Fruit fly (Drosophila melanogaster): ENCODE data around the gene Ptpmeg2.

Ptpmeg2 gene

DNA sequence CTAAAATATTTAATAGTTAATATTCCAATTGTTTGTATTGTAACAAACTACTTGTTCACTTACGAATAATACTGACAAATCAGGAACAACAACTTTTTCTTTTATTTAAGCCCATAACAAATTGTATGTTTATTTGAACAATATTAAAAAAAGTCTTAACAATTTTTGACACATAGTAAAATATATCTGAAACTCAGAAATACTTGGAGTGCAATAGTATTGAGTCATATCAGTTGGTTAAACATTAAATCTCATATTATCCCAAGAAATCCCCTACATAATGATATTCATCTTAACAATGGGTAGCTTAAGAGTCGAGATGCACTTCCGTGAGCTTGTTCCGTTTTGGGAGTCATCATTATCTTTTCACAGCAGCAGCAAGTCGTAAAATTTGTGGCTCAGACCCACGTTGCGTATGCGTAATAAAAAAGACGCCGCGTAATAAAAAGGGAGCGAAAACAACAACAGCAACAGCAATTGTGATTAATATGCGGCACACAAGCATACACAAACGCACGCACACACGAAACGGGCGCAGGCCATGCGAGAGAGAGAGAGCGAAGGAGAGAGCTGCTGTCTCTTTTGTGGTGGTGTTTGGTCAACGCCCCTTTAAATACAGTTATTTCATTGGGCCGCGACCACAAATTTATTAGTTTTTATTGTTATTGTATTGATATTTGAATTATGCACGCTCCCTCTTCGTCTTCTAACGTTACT lies 33.5 kb upstream of the Ptpmeg2 start:
- TF ChIP-seq rn (GFP tag; IDR thresholded peaks at IDR 0.05) (no peak), CG8159 (tag; optimal IDR thresholded peaks at IDR 0.05) (peak; percentile 34), CG9948 (tag; optimal IDR thresholded peaks at IDR 0.05) (peak; percentile 11), Pif1A (GFP tag; optimal IDR thresholded peaks at IDR 0.05) (no peak), CG4496 (GFP tag; IDR thresholded peaks at IDR 0.05) (no peak), CG12605 (GFP tag; IDR thresholded peaks at IDR 0.05) (no peak), CG34367 (tag; optimal IDR thresholded peaks at IDR 0.05) (no peak), CG8301 (tag; optimal IDR thresholded peaks at IDR 0.05) (no peak), Ets98B (GFP tag; IDR thresholded peaks at IDR 0.05) (no peak), CG13204 (GFP tag; optimal IDR thresholded peaks at IDR 0.05) (no peak)

DNA sequence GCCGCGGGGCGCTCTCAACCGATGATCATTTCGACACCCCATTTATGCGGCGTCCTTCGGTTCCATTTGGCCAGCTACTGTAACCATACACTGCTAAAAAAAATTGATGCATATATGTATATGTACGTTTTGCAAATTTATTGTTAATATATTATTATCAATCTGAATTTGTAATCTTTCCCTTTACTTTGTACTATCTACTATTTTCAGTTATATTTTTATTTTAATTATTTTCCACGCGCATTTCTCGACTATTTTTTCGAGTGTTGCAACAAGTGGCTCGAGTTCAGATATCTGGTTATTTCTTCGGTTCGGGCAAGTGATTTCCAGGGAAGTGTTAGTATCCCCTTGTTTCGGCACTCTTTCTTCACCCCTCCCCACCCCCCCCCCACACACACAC lies 30.2 kb upstream of the Ptpmeg2 start:
- no peak for TF ChIP-seq CG10348 (GFP tag; IDR thresholded peaks at IDR 0.05)
- TF ChIP-seq CG8159 (tag; optimal IDR thresholded peaks at IDR 0.05), result no peak
- TF ChIP-seq Pif1B (GFP tag; optimal IDR thresholded peaks at IDR 0.05), result no peak
- no peak for TF ChIP-seq Snoo (tag; optimal IDR thresholded peaks at IDR 0.05)
- TF ChIP-seq CG15710 (tag; optimal IDR thresholded peaks at IDR 0.05), result no peak
- TF ChIP-seq CG34367 (tag; optimal IDR thresholded peaks at IDR 0.05), result no peak
- no peak for TF ChIP-seq CG13204 (GFP tag; optimal IDR thresholded peaks at IDR 0.05)
- no peak for TF ChIP-seq D1 (tag; optimal IDR thresholded peaks at IDR 0.05)
- no peak for TF ChIP-seq gl (tag; optimal IDR thresholded peaks at IDR 0.05)
- TF ChIP-seq fd96Ca (GFP tag; IDR thresholded peaks at IDR 0.05), result no peak
- TF ChIP-seq CG17806 (tag; optimal IDR thresholded peaks at IDR 0.05), result no peak
- no peak for TF ChIP-seq CG14655 (GFP tag; optimal IDR thresholded peaks at IDR 0.05)
- TF ChIP-seq rn (GFP tag; IDR thresholded peaks at IDR 0.05), result no peak
- TF ChIP-seq EcR (GFP tag; optimal IDR thresholded peaks at IDR 0.05), result no peak
- TF ChIP-seq CG4496 (GFP tag; IDR thresholded peaks at IDR 0.05), result no peak
- TF ChIP-seq Ets98B (GFP tag; IDR thresholded peaks at IDR 0.05), result no peak
- no peak for TF ChIP-seq CG9948 (tag; optimal IDR thresholded peaks at IDR 0.05)
- no peak for TF ChIP-seq CG12605 (GFP tag; IDR thresholded peaks at IDR 0.05)
- no peak for TF ChIP-seq Pif1A (GFP tag; optimal IDR thresholded peaks at IDR 0.05)

DNA sequence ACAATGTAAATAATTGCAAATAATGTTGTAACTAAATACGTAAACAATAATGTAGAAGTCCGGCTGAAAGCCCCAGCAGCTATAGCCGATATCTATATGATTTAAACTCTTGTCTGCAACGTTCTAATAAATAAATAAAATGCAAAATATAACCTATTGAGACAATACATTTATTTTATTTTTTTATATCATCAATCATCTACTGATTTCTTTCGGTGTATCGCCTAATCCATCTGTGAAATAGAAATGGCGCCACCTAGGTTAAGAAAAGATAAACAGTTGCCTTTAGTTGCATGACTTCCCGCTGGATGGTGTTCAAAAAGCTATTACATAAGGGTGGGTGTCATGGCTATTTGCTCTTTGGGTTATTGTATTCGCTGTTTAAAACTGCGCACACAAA lies 28.7 kb upstream of the Ptpmeg2 start:
- TF ChIP-seq CG13204 (GFP tag; optimal IDR thresholded peaks at IDR 0.05) (peak; percentile 87), Ets98B (GFP tag; IDR thresholded peaks at IDR 0.05) (peak; percentile 95), EcR (GFP tag; optimal IDR thresholded peaks at IDR 0.05) (no peak), rn (GFP tag; IDR thresholded peaks at IDR 0.05) (peak; percentile 80), Pif1B (GFP tag; optimal IDR thresholded peaks at IDR 0.05) (peak; percentile 91), CG14655 (GFP tag; optimal IDR thresholded peaks at IDR 0.05) (peak; percentile 96), gl (tag; optimal IDR thresholded peaks at IDR 0.05) (peak; percentile 87), fd96Ca (GFP tag; IDR thresholded peaks at IDR 0.05) (peak; percentile 78), CG12605 (GFP tag; IDR thresholded peaks at IDR 0.05) (peak; percentile 98), CG17806 (tag; optimal IDR thresholded peaks at IDR 0.05) (peak; percentile 93), Snoo (tag; optimal IDR thresholded peaks at IDR 0.05) (peak; percentile 92), CG9948 (tag; optimal IDR thresholded peaks at IDR 0.05) (peak; percentile 89), D1 (tag; optimal IDR thresholded peaks at IDR 0.05) (peak; percentile 65), CG8159 (tag; optimal IDR thresholded peaks at IDR 0.05) (peak; percentile 93), CG15710 (tag; optimal IDR thresholded peaks at IDR 0.05) (peak; percentile 91), Pif1A (GFP tag; optimal IDR thresholded peaks at IDR 0.05) (peak; percentile 94), CG32121 (GFP tag; IDR thresholded peaks at IDR 0.05) (peak; percentile 96), CG34367 (tag; optimal IDR thresholded peaks at IDR 0.05) (peak; percentile 93), CG10348 (GFP tag; IDR thresholded peaks at IDR 0.05) (no peak; the same call in 1 of the 2 replicates), CG8301 (tag; optimal IDR thresholded peaks at IDR 0.05) (peak; percentile 94), CG4496 (GFP tag; IDR thresholded peaks at IDR 0.05) (peak; percentile 98)

DNA sequence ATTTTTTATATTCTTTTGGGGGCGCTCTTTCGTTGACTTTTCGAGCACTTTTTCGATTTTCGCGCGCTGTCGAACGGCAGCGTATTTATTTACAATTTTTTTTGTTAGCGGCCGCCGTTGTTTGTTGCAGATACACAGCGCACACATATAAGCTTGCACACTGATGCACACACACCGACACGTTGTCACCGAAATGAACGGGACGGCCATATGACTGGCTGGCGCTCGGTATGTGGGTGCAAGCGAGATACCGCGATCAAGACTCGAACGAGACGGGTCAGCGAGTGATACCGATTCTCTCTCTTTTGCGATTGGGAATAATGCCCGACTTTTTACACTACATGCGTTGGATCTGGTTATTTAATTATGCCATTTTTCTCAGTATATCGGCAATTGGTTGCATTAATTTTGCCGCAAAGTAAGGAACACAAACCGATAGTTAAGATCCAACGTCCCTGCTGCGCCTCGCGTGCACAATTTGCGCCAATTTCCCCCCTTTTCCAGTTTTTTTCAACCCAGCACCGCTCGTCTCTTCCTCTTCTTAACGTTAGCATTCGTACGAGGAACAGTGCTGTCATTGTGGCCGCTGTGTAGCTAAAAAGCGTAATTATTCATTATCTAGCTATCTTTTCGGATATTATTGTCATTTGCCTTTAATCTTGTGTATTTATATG lies 27.7 kb upstream of the Ptpmeg2 start, which contains the start of gene nej:
Gene nej, minus strand, starts transcription at position 521 of the 674 bp plus-strand sequence.
- TF ChIP-seq rn (GFP tag; IDR thresholded peaks at IDR 0.05) (no peak), CG8159 (tag; optimal IDR thresholded peaks at IDR 0.05) (no peak), CG17806 (tag; optimal IDR thresholded peaks at IDR 0.05) (no peak), CG10348 (GFP tag; IDR thresholded peaks at IDR 0.05) (no peak)

DNA sequence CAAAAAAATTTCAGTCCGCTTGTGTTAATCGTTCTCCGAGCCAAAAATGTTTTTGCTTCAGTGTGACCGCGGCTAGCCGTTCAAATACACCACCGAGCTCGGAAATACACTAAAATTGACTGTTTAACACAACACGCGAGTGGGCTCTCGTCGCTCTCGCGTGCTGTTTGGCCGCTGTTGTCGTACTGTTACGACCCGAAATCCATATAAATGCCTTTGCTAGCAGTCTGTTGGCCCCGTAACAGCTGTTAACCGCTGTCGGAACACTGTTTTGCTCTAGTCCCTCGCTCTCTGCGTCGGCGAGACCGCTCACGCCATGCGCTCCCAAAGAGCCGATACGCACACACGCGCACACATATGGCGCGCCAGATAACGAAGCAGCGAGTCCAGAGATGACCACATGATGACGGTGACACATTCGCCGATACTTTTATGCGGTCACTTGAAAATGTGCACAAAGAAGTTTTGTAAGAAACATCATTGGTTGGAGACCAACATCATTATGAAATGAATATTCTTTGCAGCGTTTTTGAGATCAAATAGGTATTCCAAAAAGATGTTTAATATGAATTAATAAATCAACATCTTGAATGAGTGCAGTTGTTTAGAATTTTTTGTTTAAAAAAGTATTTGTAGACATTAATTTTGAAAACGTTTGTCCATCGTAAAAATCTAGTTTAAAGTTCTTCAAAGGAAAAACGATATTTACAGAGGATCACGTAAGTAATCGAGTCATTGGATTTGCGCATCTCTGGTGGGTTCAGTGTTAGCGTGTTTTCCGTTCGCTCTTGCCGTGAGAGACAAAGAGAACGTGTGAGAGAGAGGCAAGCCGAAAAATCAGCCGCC lies 26.8 kb upstream of the Ptpmeg2 start:
- TF ChIP-seq D1 (tag; optimal IDR thresholded peaks at IDR 0.05), result no peak
- no peak for TF ChIP-seq EcR (GFP tag; optimal IDR thresholded peaks at IDR 0.05)
- no peak for TF ChIP-seq Pif1A (GFP tag; optimal IDR thresholded peaks at IDR 0.05)
- TF ChIP-seq Snoo (tag; optimal IDR thresholded peaks at IDR 0.05), result peak; percentile 19
- peak; percentile 17; the same call in 1 of the 2 replicates for TF ChIP-seq CG12605 (GFP tag; IDR thresholded peaks at IDR 0.05)
- TF ChIP-seq CG10348 (GFP tag; IDR thresholded peaks at IDR 0.05), result no peak
- TF ChIP-seq Pif1B (GFP tag; optimal IDR thresholded peaks at IDR 0.05), result no peak
- TF ChIP-seq gl (tag; optimal IDR thresholded peaks at IDR 0.05), result no peak
- no peak for TF ChIP-seq CG13204 (GFP tag; optimal IDR thresholded peaks at IDR 0.05)
- TF ChIP-seq CG15710 (tag; optimal IDR thresholded peaks at IDR 0.05), result peak; percentile 61
- no peak for TF ChIP-seq rn (GFP tag; IDR thresholded peaks at IDR 0.05)
- 0 out of 3 replicates have a peak, but pooled peaks have one; percentile 29 for TF ChIP-seq fd96Ca (GFP tag; IDR thresholded peaks at IDR 0.05)
- TF ChIP-seq CG32121 (GFP tag; IDR thresholded peaks at IDR 0.05), result no peak
- peak; percentile 46 for TF ChIP-seq CG8301 (tag; optimal IDR thresholded peaks at IDR 0.05)
- TF ChIP-seq CG9948 (tag; optimal IDR thresholded peaks at IDR 0.05), result peak; percentile 40
- peak; percentile 62 for TF ChIP-seq CG14655 (GFP tag; optimal IDR thresholded peaks at IDR 0.05)
- TF ChIP-seq Ets98B (GFP tag; IDR thresholded peaks at IDR 0.05), result peak; percentile 36; the same call in 1 of the 2 replicates
- TF ChIP-seq CG17806 (tag; optimal IDR thresholded peaks at IDR 0.05), result no peak
- peak; percentile 27 for TF ChIP-seq CG34367 (tag; optimal IDR thresholded peaks at IDR 0.05)
- TF ChIP-seq CG8159 (tag; optimal IDR thresholded peaks at IDR 0.05), result peak; percentile 69
- TF ChIP-seq CG4496 (GFP tag; IDR thresholded peaks at IDR 0.05), result no peak

All from whole organism, pupa.